Fruit fly (Drosophila melanogaster) whole organism, embryonic: ENCODE measurements around the gene CG13896.

Experiments used
- Atf3 ChIP-seq: fragments of 200-800 bp; sonication (Bioruptor generic); optimal IDR thresholded peaks from 3 replicates; lab custom pipeline; 2016; ENCODE audit warnings: missing biosample characterization, missing genetic modification characterization
- C15 ChIP-seq: fragments of 200-800 bp; sonication (Bioruptor generic); IDR thresholded peaks from 3 replicates; pipeline ENCODE4 v1.3.6; 2022; ENCODE audit warnings: missing biosample characterization, missing genetic modification characterization
- CG10209 ChIP-seq: fragments of 200-800 bp; sonication (Bioruptor generic); optimal IDR thresholded peaks from 3 replicates; lab custom pipeline; 2017; ENCODE audit warnings: missing biosample characterization, mild to moderate bottlenecking, missing genetic modification characterization, missing genetic modification reagents
- CG10543 ChIP-seq: fragments of 200-800 bp; sonication (Bioruptor generic); optimal IDR thresholded peaks from 3 replicates; lab custom pipeline; 2017; ENCODE audit warnings: missing biosample characterization, mild to moderate bottlenecking, missing genetic modification characterization, moderate library complexity
- CG14667 ChIP-seq: fragments of 200-800 bp; sonication (Bioruptor generic); IDR thresholded peaks from 2 replicates; pipeline ENCODE4 v1.3.6; 2022; ENCODE audit warnings: missing biosample characterization, missing genetic modification characterization
- CG15011 ChIP-seq: fragments of 200-800 bp; sonication (Bioruptor generic); optimal IDR thresholded peaks from 3 replicates; lab custom pipeline; 2018; ENCODE audit warnings: missing biosample characterization, mild to moderate bottlenecking, missing genetic modification characterization
- CG17361 ChIP-seq: fragments of 200-800 bp; sonication (Bioruptor generic); IDR thresholded peaks from 3 replicates; pipeline ENCODE4 v1.3.6; 2022; ENCODE audit warnings: missing biosample characterization, missing genetic modification characterization
- CG17912 ChIP-seq: fragments of 200-800 bp; sonication (Bioruptor generic); optimal IDR thresholded peaks from 2 replicates; lab custom pipeline; 2018; ENCODE audit warnings: missing biosample characterization, mild to moderate bottlenecking, missing genetic modification characterization
- CG18262 ChIP-seq: fragments of 200-800 bp; optimal IDR thresholded peaks from 3 replicates; lab custom pipeline; 2019; ENCODE audit warnings: missing biosample characterization, mild to moderate bottlenecking, missing genetic modification characterization, moderate library complexity
- CG18619 ChIP-seq: fragments of 200-800 bp; sonication (Bioruptor generic); optimal IDR thresholded peaks from 3 replicates; lab custom pipeline; 2017; ENCODE audit warnings: missing biosample characterization, mild to moderate bottlenecking, missing genetic modification characterization
- CG2889 ChIP-seq: fragments of 200-800 bp; sonication (Bioruptor generic); IDR thresholded peaks from 3 replicates; pipeline ENCODE4 v1.3.6; 2022; ENCODE audit warnings: missing biosample characterization, missing genetic modification characterization
- CG3281 ChIP-seq: fragments of 200-800 bp; sonication (Bioruptor generic); optimal IDR thresholded peaks from 3 replicates; lab custom pipeline; 2017; ENCODE audit warnings: missing biosample characterization, mild to moderate bottlenecking, missing genetic modification characterization
- CG33213 ChIP-seq: fragments of 200-800 bp; sonication (Bioruptor generic); optimal IDR thresholded peaks from 3 replicates; lab custom pipeline; 2016; ENCODE audit warnings: missing biosample characterization, missing genetic modification characterization
- CG33557 ChIP-seq: fragments of 200-800 bp; sonication (Bioruptor generic); optimal IDR thresholded peaks from 2 replicates; lab custom pipeline; 2019; ENCODE audit warnings: missing biosample characterization, mild to moderate bottlenecking, missing genetic modification characterization, moderate library complexity
- CG34422 ChIP-seq: fragments of 200-800 bp; sonication (Bioruptor generic); IDR thresholded peaks from 3 replicates; pipeline ENCODE4 v1.3.6; 2022; ENCODE audit warnings: missing biosample characterization, missing genetic modification characterization
- CG4730 ChIP-seq: fragments of 200-800 bp; sonication (Bioruptor generic); IDR thresholded peaks from 2 replicates; pipeline ENCODE4 v1.3.6; 2022; ENCODE audit warnings: missing biosample characterization, missing genetic modification characterization
- CG4820 ChIP-seq: fragments of 200-800 bp; sonication (Bioruptor generic); optimal IDR thresholded peaks from 3 replicates; lab custom pipeline; 2016; ENCODE audit warnings: missing biosample characterization, missing genetic modification characterization
- CG7556 ChIP-seq: fragments of 200-800 bp; sonication (Bioruptor generic); optimal IDR thresholded peaks from 2 replicates; lab custom pipeline; 2017; ENCODE audit warnings: missing biosample characterization, mild to moderate bottlenecking, missing genetic modification characterization
- CG8290 ChIP-seq, 3 experiments: fragments of 200-800 bp; sonication (Bioruptor generic); optimal IDR thresholded peaks; 2 replicates each; lab custom pipeline; 2016 to 2019; ENCODE audit warnings: missing biosample characterization in 3 of 3, missing genetic modification characterization in 3 of 3, mild to moderate bottlenecking in 2 of 3, moderate library complexity in 1 of 3
- CG8765 ChIP-seq: fragments of 200-800 bp; sonication (Bioruptor generic); IDR thresholded peaks from 2 replicates; pipeline ENCODE4 v1.3.6; 2022; ENCODE audit warnings: missing biosample characterization, missing genetic modification characterization
- CG9609 ChIP-seq: fragments of 200-800 bp; sonication (Bioruptor generic); optimal IDR thresholded peaks from 3 replicates; lab custom pipeline; 2016; ENCODE audit warnings: missing biosample characterization, missing genetic modification characterization
- Dad ChIP-seq: fragments of 200-800 bp; sonication (Bioruptor generic); optimal IDR thresholded peaks from 3 replicates; lab custom pipeline; 2016; ENCODE audit warnings: missing biosample characterization, missing genetic modification characterization
- Dip3 ChIP-seq: fragments of 200-800 bp; sonication (Bioruptor generic); optimal IDR thresholded peaks from 3 replicates; lab custom pipeline; 2016; ENCODE audit warnings: missing biosample characterization, missing genetic modification characterization
- Dref ChIP-seq: fragments of 200-800 bp; sonication (Bioruptor generic); IDR thresholded peaks from 2 replicates; pipeline ENCODE4 v1.3.6; 2022; ENCODE audit warnings: missing biosample characterization, missing genetic modification characterization
- HLH4C ChIP-seq: fragments of 200-800 bp; sonication (Bioruptor generic); IDR thresholded peaks from 3 replicates; pipeline ENCODE4 v1.3.6; 2022; ENCODE audit warnings: missing biosample characterization, missing genetic modification characterization; ENCODE audit not compliant: partially characterized antibody
- HmgZ ChIP-seq: fragments of 200-800 bp; sonication (Bioruptor generic); optimal IDR thresholded peaks from 2 replicates; lab custom pipeline; 2018; ENCODE audit warnings: missing biosample characterization, mild to moderate bottlenecking, missing genetic modification characterization
- Hr39 ChIP-seq: fragments of >200 bp; optimal IDR thresholded peaks from 2 replicates; lab custom pipeline; 2017
- Hr78 ChIP-seq, 2 experiments: fragments of 200-800 bp in 1 of 2; fragments of >200 bp in 1 of 2; sonication (Bioruptor generic) in 1 of 2; optimal IDR thresholded peaks; 2 replicates each; lab custom pipeline; 2017 to 2019; ENCODE audit warnings: missing biosample characterization in 2 of 2, missing genetic modification characterization in 2 of 2, mild to moderate bottlenecking in 1 of 2, moderate library complexity in 1 of 2
- Lim3 ChIP-seq: fragments of 200-800 bp; sonication (Bioruptor generic); IDR thresholded peaks from 2 replicates; pipeline ENCODE4 v1.3.6; 2022; ENCODE audit warnings: missing biosample characterization, missing genetic modification characterization
- Mad ChIP-seq: fragments of 200-800 bp; sonication (Bioruptor generic); optimal IDR thresholded peaks from 2 replicates; lab custom pipeline; 2016; ENCODE audit warnings: missing biosample characterization, missing genetic modification characterization
- Max ChIP-seq: fragments of 200-800 bp; sonication (Bioruptor generic); optimal IDR thresholded peaks from 2 replicates; lab custom pipeline; 2016; ENCODE audit warnings: missing biosample characterization, mild to moderate bottlenecking, missing genetic modification characterization
- Oaz ChIP-seq: fragments of 200-800 bp; sonication (Bioruptor generic); IDR thresholded peaks from 2 replicates; pipeline ENCODE4 v1.3.6; 2022; ENCODE audit warnings: missing biosample characterization, missing genetic modification characterization
- Rx ChIP-seq: fragments of 200-800 bp; sonication (Bioruptor generic); IDR thresholded peaks from 2 replicates; pipeline ENCODE4 v1.3.6; 2022; ENCODE audit warnings: missing biosample characterization, missing genetic modification characterization
- Xbp1 ChIP-seq: fragments of 200-800 bp; sonication (Bioruptor generic); optimal IDR thresholded peaks from 3 replicates; lab custom pipeline; 2016; ENCODE audit warnings: missing biosample characterization, mild to moderate bottlenecking, missing genetic modification characterization
- ac ChIP-seq: fragments of 200-800 bp; sonication (Bioruptor generic); optimal IDR thresholded peaks from 3 replicates; lab custom pipeline; 2017; ENCODE audit warnings: missing biosample characterization, mild to moderate bottlenecking, missing genetic modification characterization
- ase ChIP-seq: fragments of 200-800 bp; sonication (Bioruptor generic); IDR thresholded peaks from 3 replicates; pipeline ENCODE4 v1.3.6; 2022; ENCODE audit warnings: missing biosample characterization, missing genetic modification characterization
- btn ChIP-seq: fragments of 200-800 bp; sonication (Bioruptor generic); optimal IDR thresholded peaks from 2 replicates; lab custom pipeline; 2016; ENCODE audit warnings: missing biosample characterization, missing genetic modification characterization
- fru ChIP-seq: fragments of >200 bp; optimal IDR thresholded peaks from 2 replicates; lab custom pipeline; 2017
- grn ChIP-seq: fragments of 200-800 bp; sonication (Bioruptor generic); optimal IDR thresholded peaks from 3 replicates; lab custom pipeline; 2017; ENCODE audit warnings: missing biosample characterization, missing genetic modification characterization
- gro ChIP-seq: fragments of 200-800 bp; sonication (Bioruptor generic); optimal IDR thresholded peaks from 2 replicates; lab custom pipeline; 2016; ENCODE audit warnings: missing biosample characterization, missing genetic modification characterization
- ken ChIP-seq: fragments of 200-800 bp; sonication (Bioruptor generic); IDR thresholded peaks from 3 replicates; pipeline ENCODE4 v1.3.6; 2022; ENCODE audit warnings: missing biosample characterization, missing genetic modification characterization
- lmd ChIP-seq: fragments of 200-800 bp; sonication (Bioruptor generic); IDR thresholded peaks from 2 replicates; pipeline ENCODE4 v1.3.6; 2022; ENCODE audit warnings: missing biosample characterization, missing genetic modification characterization
- luna ChIP-seq: fragments of 200-800 bp; sonication (Bioruptor generic); optimal IDR thresholded peaks from 2 replicates; lab custom pipeline; 2016; ENCODE audit warnings: missing biosample characterization, missing genetic modification characterization
- odd ChIP-seq: fragments of 200-800 bp; sonication (Bioruptor generic); optimal IDR thresholded peaks from 2 replicates; lab custom pipeline; 2017; ENCODE audit warnings: missing biosample characterization, mild to moderate bottlenecking, missing genetic modification characterization
- otp ChIP-seq: fragments of 200-800 bp; sonication (Bioruptor generic); IDR thresholded peaks from 3 replicates; pipeline ENCODE4, ENCODE4 v1.3.6; 2022; ENCODE audit warnings: missing biosample characterization, missing genetic modification characterization
- pzg ChIP-seq: fragments of 200-800 bp; sonication (Bioruptor generic); optimal IDR thresholded peaks from 3 replicates; lab custom pipeline; 2018; ENCODE audit warnings: missing biosample characterization, mild to moderate bottlenecking, missing genetic modification characterization, moderate library complexity
- sens ChIP-seq: fragments of 200-800 bp; sonication (Bioruptor generic); peaks from one replicate; lab custom pipeline; 2016; ENCODE audit warnings: missing biosample characterization, missing genetic modification characterization
- tin ChIP-seq: fragments of 200-800 bp; sonication (Bioruptor generic); optimal IDR thresholded peaks from 3 replicates; lab custom pipeline; 2016; ENCODE audit warnings: missing biosample characterization, missing genetic modification characterization
- wek ChIP-seq: fragments of 200-800 bp; sonication (Bioruptor generic); optimal IDR thresholded peaks from 3 replicates; lab custom pipeline; 2018; ENCODE audit warnings: missing biosample characterization, mild to moderate bottlenecking, missing genetic modification characterization, moderate library complexity
- zf30C ChIP-seq: fragments of 200-800 bp; sonication (Bioruptor generic); optimal IDR thresholded peaks from 3 replicates; lab custom pipeline; 2018; ENCODE audit warnings: missing biosample characterization, mild to moderate bottlenecking, missing genetic modification characterization

The CG13896 gene

dm6 chr3L:685441-685804 lies 26.2 kb downstream of the CG13896 start, which contains the start of gene ebd1 (continued):
- TF ChIP-seq Dip3 (GFP tag; lab: Kevin White, UChicago) (no peak), CG18262 (tag; lab: Kevin White, UChicago) (no peak), Max (GFP tag; lab: Kevin White, UChicago) (peak; percentile 19), btn (GFP tag; lab: Kevin White, UChicago) (no peak), Mad (GFP tag; lab: Kevin White, UChicago) (no peak)

dm6 chr3L:684749-685440 lies 26.8 kb downstream of the CG13896 start:
- TF ChIP-seq Hr78 (GFP tag; optimal IDR thresholded peaks at IDR 0.05; lab: Kevin White, UChicago) (no peak), CG17361 (no peak), Oaz (GFP tag; lab: Robert Waterston, UW) (no peak), zf30C (no peak), sens (GFP tag; lab: Kevin White, UChicago) (peak; percentile 50), CG10543 (GFP tag; lab: Kevin White, UChicago) (no peak), fru (lab: Kevin White, UChicago) (no peak), HLH4C (no peak), CG33557 (GFP tag; lab: Kevin White, UChicago) (no peak), Lim3 (GFP tag; lab: Robert Waterston, UW) (no peak), ken (no peak), odd (no peak), CG34422 (GFP tag; lab: Robert Waterston, UW) (0 out of 3 replicates have a peak, but pooled peaks have one; percentile 34), Hr39 (lab: Kevin White, UChicago) (peak; percentile 89), HmgZ (no peak), CG8765 (no peak), wek (GFP tag; lab: Kevin White, UChicago) (no peak), ac (GFP tag; lab: Kevin White, UChicago) (no peak), luna (GFP tag; lab: Kevin White, UChicago) (no peak), CG17912 (GFP tag; lab: Kevin White, UChicago) (no peak), Xbp1 (GFP tag; lab: Kevin White, UChicago) (peak; percentile 13), CG15011 (GFP tag; lab: Kevin White, UChicago) (no peak), CG4730 (GFP tag; lab: Robert Waterston, UW) (no peak), CG4820 (GFP tag; lab: Kevin White, UChicago) (no peak), ase (GFP tag; lab: Robert Waterston, UW) (no peak), C15 (GFP tag; lab: Robert Waterston, UW) (no peak), gro (GFP tag; lab: Kevin White, UChicago) (no peak), CG2889 (GFP tag; lab: Robert Waterston, UW) (no peak), CG7556 (GFP tag; lab: Kevin White, UChicago) (peak; percentile 6), Dad (no peak), CG10209 (GFP tag; lab: Kevin White, UChicago) (no peak), lmd (GFP tag; lab: Robert Waterston, UW) (no peak), otp (GFP tag; lab: Robert Waterston, UW) (no peak), CG8290 (GFP tag; optimal IDR thresholded peaks at IDR 0.05; lab: Kevin White, UChicago) (no peak), CG8290 (tag; optimal IDR thresholded peaks at IDR 0.05; lab: Kevin White, UChicago) (no peak), pzg (GFP tag; lab: Kevin White, UChicago) (no peak), CG33213 (no peak), Dref (GFP tag; lab: Robert Waterston, UW) (no peak), grn (GFP tag; lab: Kevin White, UChicago) (no peak), CG9609 (no peak), CG18619 (GFP tag; lab: Kevin White, UChicago) (no peak), Atf3 (GFP tag; lab: Kevin White, UChicago) (no peak), tin (GFP tag; lab: Kevin White, UChicago) (no peak), CG3281 (GFP tag; lab: Kevin White, UChicago) (no peak), Rx (GFP tag; lab: Robert Waterston, UW) (no peak), CG14667 (GFP tag; lab: Robert Waterston, UW) (no peak)
